Fruit fly (Drosophila melanogaster): ENCODE data around the gene CG5346.

dm6 chr3R:22487037-22487492 lies 41.4 kb downstream of the CG5346 start, which contains the start of gene Pfdn5:
- TF ChIP-seq ttk (optimal IDR thresholded peaks at IDR 0.05) (no peak), h (optimal IDR thresholded peaks at IDR 0.05) (no peak), Myc (optimal IDR thresholded peaks at IDR 0.05) (no peak), insv (optimal IDR thresholded peaks at IDR 0.05) (no peak), psq (optimal IDR thresholded peaks at IDR 0.05) (no peak), Sin3A (optimal IDR thresholded peaks at IDR 0.05) (no peak)
